Worm (Caenorhabditis elegans) whole organism, late embryonic: ENCODE results near the gene rab-3.

Experiments
- ceh-22 ChIP-seq: sonication (generic microtip); optimal IDR thresholded peaks from 2 replicates; lab custom pipeline; 2017; ENCODE audit warnings: missing biosample characterization, missing genetic modification characterization
- ceh-24 ChIP-seq: sonication (generic microtip); optimal IDR thresholded peaks from 2 replicates; lab custom pipeline; 2016; ENCODE audit warnings: mild to moderate bottlenecking, missing genetic modification characterization, missing compliant biosample characterization
- hlh-30 ChIP-seq: sonication (generic microtip); optimal IDR thresholded peaks from 2 replicates; lab custom pipeline; 2017; ENCODE audit warnings: antibody characterized with exemption, missing genetic modification characterization, missing compliant biosample characterization; ENCODE audit not compliant: insufficient read depth
- pha-2 ChIP-seq: sonication (generic microtip); optimal IDR thresholded peaks from 2 replicates; lab custom pipeline; 2017; ENCODE audit warnings: mild to moderate bottlenecking, missing genetic modification characterization, missing compliant biosample characterization
- tbx-2 ChIP-seq: sonication (generic microtip); optimal IDR thresholded peaks from 2 replicates; lab custom pipeline; 2016; ENCODE audit warnings: missing genetic modification characterization, missing compliant biosample characterization
- ztf-16 ChIP-seq: sonication (generic microtip); optimal IDR thresholded peaks from 2 replicates; lab custom pipeline; 2017; ENCODE audit warnings: missing genetic modification characterization, missing compliant biosample characterization

DNA sequence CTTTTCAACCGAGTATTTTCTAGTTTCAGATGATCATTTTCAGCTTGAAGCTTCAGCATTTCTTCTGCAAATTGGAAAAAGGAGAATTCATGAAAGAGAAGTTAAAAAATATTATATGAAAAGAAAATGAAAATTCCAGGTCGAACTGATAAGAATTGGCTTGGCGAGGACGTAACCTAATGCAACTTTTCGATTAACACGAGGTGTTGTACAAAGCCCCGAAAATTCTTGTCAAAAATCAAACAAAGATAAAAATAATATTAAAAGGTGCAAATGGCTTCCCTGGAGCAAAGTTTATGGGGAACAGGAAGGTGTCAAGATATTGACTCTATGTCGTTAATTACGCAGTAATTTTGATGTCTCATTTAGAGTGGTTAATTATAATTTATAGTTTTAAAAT lies 16.7 kb upstream of the rab-3 start:
- no peak for TF ChIP-seq ceh-24
- TF ChIP-seq tbx-2 (tag; lab: Kevin White, UChicago) = no peak
- no peak for TF ChIP-seq ceh-22 (tag; lab: Kevin White, UChicago)
- no peak for TF ChIP-seq pha-2 (tag; lab: Kevin White, UChicago)
- no peak for TF ChIP-seq ztf-16 (tag; lab: Kevin White, UChicago)
- no peak for TF ChIP-seq hlh-30 (tag; lab: Kevin White, UChicago)
